Worm (Caenorhabditis elegans): Measurements from ENCODE around the gene clec-32.

The clec-32 gene

ce11 chrV:16899355-16899754 is 37.7 kb upstream of the clec-32 start, which contains the start of gene fbxa-45:
Gene fbxa-45 (minus strand): TSS chrV:16899455.
- TF ChIP-seq lir-3 (tag; optimal IDR thresholded peaks at IDR 0.05) (no peak), nhr-111 (GFP tag; optimal IDR thresholded peaks at IDR 0.05) (no peak), lin-13 (GFP tag; optimal IDR thresholded peaks at IDR 0.05) (no peak), zip-11 (GFP tag; IDR thresholded peaks at IDR 0.05) (no peak), nhr-102 (tag; optimal IDR thresholded peaks at IDR 0.05) (no peak), ama-1 (optimal IDR thresholded peaks at IDR 0.05) (no peak), mxl-3 (GFP tag; optimal IDR thresholded peaks at IDR 0.05) (no peak), hlh-11 (tag; optimal IDR thresholded peaks at IDR 0.05) (no peak), F49E8.2 (tag; optimal IDR thresholded peaks at IDR 0.05; ENCODE audit: borderline replicate concordance) (no peak), nhr-41 (GFP tag; IDR thresholded peaks at IDR 0.05) (no peak), Y5F2A.4 (GFP tag; optimal IDR thresholded peaks at IDR 0.05) (no peak), snpc-1.2 (GFP tag; IDR thresholded peaks at IDR 0.05) (no peak), ceh-20 (GFP tag; IDR thresholded peaks at IDR 0.05) (no peak), zfp-3 (GFP tag; conservative IDR thresholded peaks at IDR 0.05) (no peak), jun-1 (tag; optimal IDR thresholded peaks at IDR 0.05) (no peak), hmg-1.1 (GFP tag; IDR thresholded peaks at IDR 0.05) (no peak), nhr-10 (tag; optimal IDR thresholded peaks at IDR 0.05) (no peak), mxl-2 (GFP tag; conservative IDR thresholded peaks at IDR 0.05) (no peak), daf-12 (tag; optimal IDR thresholded peaks at IDR 0.05) (no peak)

- TF ChIP-seq duxl-1 (tag; optimal IDR thresholded peaks at IDR 0.05; ENCODE audit: poor library complexity) (no peak), rbr-2 (tag; optimal IDR thresholded peaks at IDR 0.05) (no peak), zfp-3 (GFP tag; conservative IDR thresholded peaks at IDR 0.05) (no peak), mxl-2 (GFP tag; conservative IDR thresholded peaks at IDR 0.05) (no peak), ces-1 (GFP tag; optimal IDR thresholded peaks at IDR 0.05) (no peak), zip-2 (tag; optimal IDR thresholded peaks at IDR 0.05) (no peak), dve-1 (tag; optimal IDR thresholded peaks at IDR 0.05; ENCODE audit: insufficient read depth) (no peak), nhr-102 (tag; optimal IDR thresholded peaks at IDR 0.05) (no peak), lin-1 (GFP tag; IDR thresholded peaks at IDR 0.05) (no peak), T26A8.4 (GFP tag; IDR thresholded peaks at IDR 0.05) (no peak), madf-9 (GFP tag; conservative IDR thresholded peaks at IDR 0.05) (no peak), dmd-8 (GFP tag; IDR thresholded peaks at IDR 0.05) (no peak), nhr-41 (GFP tag; IDR thresholded peaks at IDR 0.05) (no peak)
Measured at ce11 chrV:16893440-16893839, 31.8 kb upstream of the clec-32 start, which contains the start of gene F09C6.15. Gene F09C6.15 (plus strand): TSS chrV:16893740.

DNA sequence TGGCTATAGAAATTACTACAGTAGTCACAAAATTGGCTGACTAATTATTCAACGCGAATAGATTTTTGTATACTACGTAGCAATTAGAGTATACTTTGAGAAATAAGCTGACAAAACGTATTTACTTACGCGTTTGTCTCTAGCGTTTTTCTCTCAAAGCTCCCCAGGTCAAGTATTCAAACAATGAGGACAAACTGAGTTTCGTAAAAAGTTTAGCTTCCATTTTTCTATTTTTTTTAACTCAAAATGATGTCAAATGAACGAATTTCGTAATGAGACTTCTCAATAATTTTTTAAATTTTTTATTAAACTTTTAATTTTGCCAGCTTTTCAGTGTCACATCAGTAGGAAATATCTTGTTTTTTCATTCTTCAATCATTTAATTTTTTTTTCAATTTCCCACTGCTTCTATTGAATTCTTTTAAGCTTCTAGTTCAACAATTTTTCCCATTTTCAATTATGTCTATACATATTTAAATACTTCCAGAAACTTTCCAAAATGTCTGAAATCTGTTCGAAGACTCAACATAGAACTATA is 27.2 kb upstream of the clec-32 start, which contains the start of the genes ifas-2 and fbxa-44:
Gene ifas-2 (minus strand): TSS at position 101 of the 538 bp plus-strand sequence.
Gene fbxa-44 (plus strand): TSS at position 488 of the 538 bp plus-strand sequence.
- TF ChIP-seq nhr-28 (tag; optimal IDR thresholded peaks at IDR 0.05) (no peak), set-16 (GFP tag; IDR thresholded peaks at IDR 0.05) (no peak), madf-9 (GFP tag; conservative IDR thresholded peaks at IDR 0.05) (no peak), lin-38 (GFP tag; IDR thresholded peaks at IDR 0.05) (no peak), lim-7 (GFP tag; IDR thresholded peaks at IDR 0.05) (no peak), hmg-1.1 (GFP tag; IDR thresholded peaks at IDR 0.05) (no peak), nhr-77 (tag; optimal IDR thresholded peaks at IDR 0.05) (no peak), mxl-3 (GFP tag; optimal IDR thresholded peaks at IDR 0.05) (no peak), egl-43 (GFP tag; IDR thresholded peaks at IDR 0.05) (no peak), hlh-11 (tag; optimal IDR thresholded peaks at IDR 0.05) (no peak), cey-2 (tag; optimal IDR thresholded peaks at IDR 0.05; ENCODE audit: borderline replicate concordance, insufficient read depth) (no peak), pha-4 (GFP tag; IDR thresholded peaks at IDR 0.05) (no peak), pha-4 (tag; optimal IDR thresholded peaks at IDR 0.05) (no peak)
